Worm (Caenorhabditis elegans) whole organism, L1 larva: ENCODE measurements around the gene nhr-269.

Experiments used
- lsy-2 ChIP-seq, 2 experiments: fragments of 150-350 bp; optimal IDR thresholded peaks; 2 replicates each; lab custom pipeline; 2014; ENCODE audit warnings: missing biosample characterization in 2 of 2, missing genetic modification characterization in 2 of 2
- unc-62 ChIP-seq: fragments of 150-350 bp; optimal IDR thresholded peaks from 2 replicates; lab custom pipeline; 2014; ENCODE audit warnings: missing biosample characterization, missing genetic modification reagents, missing genetic modification characterization
- zip-4 ChIP-seq: fragments of 200-800 bp; sonication (Bioruptor generic); optimal IDR thresholded peaks from 2 replicates; lab custom pipeline; 2018; ENCODE audit warnings: mild to moderate bottlenecking, missing genetic modification characterization, moderate library complexity, missing compliant biosample characterization

DNA sequence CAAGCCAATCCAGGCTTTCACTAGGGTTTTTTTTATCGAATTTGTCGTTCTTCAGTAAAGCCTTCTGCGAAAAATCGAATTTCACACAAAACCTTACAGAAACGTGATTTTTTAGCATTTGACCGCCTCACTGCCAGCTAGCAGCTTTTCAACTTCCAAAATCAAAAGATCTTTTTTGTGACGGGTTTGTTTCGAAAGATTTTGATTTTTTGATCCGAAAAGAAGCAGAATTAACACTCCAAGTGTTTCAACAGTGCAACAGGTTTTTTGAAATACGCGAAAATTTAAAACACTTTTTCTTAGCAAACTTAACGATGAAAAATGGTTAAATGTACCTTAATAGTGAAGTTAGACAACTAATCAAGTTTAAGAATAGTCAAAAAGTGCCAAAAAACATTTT lies 28.2 kb downstream of the nhr-269 start, which contains the start of gene clec-229:
- TF ChIP-seq lsy-2 (tag; optimal IDR thresholded peaks at IDR 0.05; lab: Kevin White, UChicago): no peak
- no peak for TF ChIP-seq zip-4 (GFP tag; lab: Kevin White, UChicago)
- no peak for TF ChIP-seq unc-62 (GFP tag; lab: Kevin White, UChicago)
